Comparison of ENCODE assay signal across 3 fruit fly cellular contexts in genomic region chrX:9497123-9497522, dm6.
TF ChIP-seq lines count a peak whose summit lies in the region.

No protein-coding gene starts in this region.

- no peak for TF ChIP-seq CTCF in whole organism, embryonic (GFP tag; optimal IDR thresholded peaks at IDR 0.05; lab: Kevin White, UChicago)

TF ChIP-seq in whole organism, embryonic, 481 proteins besides CTCF, POLR2A, EP300 and RAD21 (continues in another document):
- TF ChIP-seq CG8924 (tag; optimal IDR thresholded peaks at IDR 0.05; lab: Kevin White, UChicago) = peak; percentile 17
- TF ChIP-seq CG1602 (GFP tag; optimal IDR thresholded peaks at IDR 0.05; lab: Kevin White, UChicago) = no peak
- no peak for TF ChIP-seq E2f2 (GFP tag; IDR thresholded peaks at IDR 0.05; lab: Robert Waterston, UW)
- no peak for TF ChIP-seq Med (GFP tag; lab: Kevin White, UChicago)
- TF ChIP-seq CG10321 (GFP tag; IDR thresholded peaks at IDR 0.05; lab: Robert Waterston, UW) = peak; percentile 36; the same call in 1 of the 2 replicates
- TF ChIP-seq crol (GFP tag; IDR thresholded peaks at IDR 0.05; lab: Robert Waterston, UW) = peak; percentile 39; the same call in 1 of the 2 replicates
- peak; percentile 12 for TF ChIP-seq sqz (GFP tag; optimal IDR thresholded peaks at IDR 0.05; lab: Kevin White, UChicago)
- no peak for TF ChIP-seq Neu2 (GFP tag; optimal IDR thresholded peaks at IDR 0.05; lab: Kevin White, UChicago; ENCODE audit: borderline replicate concordance)
- TF ChIP-seq CG1832 (GFP tag; optimal IDR thresholded peaks at IDR 0.05; lab: Kevin White, UChicago) = peak; percentile 89
- TF ChIP-seq kni (GFP tag; optimal IDR thresholded peaks at IDR 0.05; lab: Kevin White, UChicago) = peak; percentile 78
- peak; percentile 20 for TF ChIP-seq CG12769 (tag; optimal IDR thresholded peaks at IDR 0.05; lab: Kevin White, UChicago)
- peak; percentile 42 to 65 for TF ChIP-seq Trl (optimal IDR thresholded peaks at IDR 0.05; lab: Kevin White, UChicago)
- TF ChIP-seq Trl (GFP tag; optimal IDR thresholded peaks at IDR 0.05; lab: Kevin White, UChicago) = no peak
- TF ChIP-seq yki (optimal IDR thresholded peaks at IDR 0.05; lab: Kevin White, UChicago) = peak; percentile 46
- 0 out of 2 replicates have a peak, but pooled peaks have one; percentile 17 for TF ChIP-seq vvl (GFP tag; IDR thresholded peaks at IDR 0.05; lab: Robert Waterston, UW)
- TF ChIP-seq oc (tag; optimal IDR thresholded peaks at IDR 0.05; lab: Kevin White, UChicago) = peak; percentile 64
- TF ChIP-seq zen (tag; optimal IDR thresholded peaks at IDR 0.05; lab: Kevin White, UChicago) = peak; percentile 84
- TF ChIP-seq CG12942 (GFP tag; optimal IDR thresholded peaks at IDR 0.05; lab: Kevin White, UChicago) = no peak
- TF ChIP-seq HmgD (GFP tag; optimal IDR thresholded peaks at IDR 0.05; lab: Kevin White, UChicago) = peak; percentile 19
- TF ChIP-seq Dll (GFP tag; IDR thresholded peaks at IDR 0.05; lab: Robert Waterston, UW; ENCODE audit: partially characterized antibody) = 0 out of 4 replicates have a peak, but pooled peaks have one; percentile 17
- 0 out of 4 replicates have a peak, but pooled peaks have one; percentile 2 for TF ChIP-seq chinmo (GFP tag; IDR thresholded peaks at IDR 0.05; lab: Robert Waterston, UW; ENCODE audit: partially characterized antibody)
- no peak for TF ChIP-seq CG43689 (GFP tag; IDR thresholded peaks at IDR 0.05; lab: Robert Waterston, UW)
- peak; percentile 64 for TF ChIP-seq psq (GFP tag; optimal IDR thresholded peaks at IDR 0.05; lab: Kevin White, UChicago)
- 0 out of 3 replicates have a peak, but pooled peaks have one; percentile 13 for TF ChIP-seq CG2199 (GFP tag; IDR thresholded peaks at IDR 0.05; lab: Robert Waterston, UW)
- no peak for TF ChIP-seq salm (tag; optimal IDR thresholded peaks at IDR 0.05; lab: Kevin White, UChicago)
- peak; percentile 94 for TF ChIP-seq CG15479 (GFP tag; optimal IDR thresholded peaks at IDR 0.05; lab: Kevin White, UChicago)
- peak; percentile 53 to 94 for TF ChIP-seq tll (GFP tag; optimal IDR thresholded peaks at IDR 0.05; lab: Kevin White, UChicago)
- peak; percentile 38; the same call in 1 of the 2 replicates for TF ChIP-seq CG4360 (GFP tag; IDR thresholded peaks at IDR 0.05; lab: Robert Waterston, UW)

TF ChIP-seq in whole organism, prepupa, 60 proteins besides CTCF, POLR2A, EP300 and RAD21:
- TF ChIP-seq Eip78C (GFP tag; lab: Kevin White, UChicago) (no peak), CG8632 (GFP tag; optimal IDR thresholded peaks at IDR 0.05; lab: Kevin White, UChicago) (no peak), svp (GFP tag; lab: Kevin White, UChicago) (no peak), dsx (GFP tag; optimal IDR thresholded peaks at IDR 0.05; lab: Kevin White, UChicago; ENCODE audit: poor library complexity, severe bottlenecking) (peak; percentile 14), CG4318 (GFP tag; optimal IDR thresholded peaks at IDR 0.05; lab: Kevin White, UChicago) (no peak), Lpt (GFP tag; optimal IDR thresholded peaks at IDR 0.05; lab: Kevin White, UChicago) (peak; percentile 17), CG6163 (GFP tag; IDR thresholded peaks at IDR 0.05; lab: Robert Waterston, UW) (0 out of 3 replicates have a peak, but pooled peaks have one; percentile 37), fkh (GFP tag; optimal IDR thresholded peaks at IDR 0.05; lab: Kevin White, UChicago) (peak; percentile 22), achi (GFP tag; optimal IDR thresholded peaks at IDR 0.05; lab: Kevin White, UChicago) (no peak), spab (GFP tag; optimal IDR thresholded peaks at IDR 0.05; lab: Kevin White, UChicago) (no peak), CG15336 (GFP tag; IDR thresholded peaks at IDR 0.05; lab: Robert Waterston, UW) (peak; percentile 13; the same call in 1 of the 2 replicates), eg (GFP tag; IDR thresholded peaks at IDR 0.05; lab: Robert Waterston, UW) (no peak), Smox (GFP tag; optimal IDR thresholded peaks at IDR 0.05; lab: Kevin White, UChicago) (no peak), lz (GFP tag; optimal IDR thresholded peaks at IDR 0.05; lab: Kevin White, UChicago) (no peak), Hr39 (GFP tag; optimal IDR thresholded peaks at IDR 0.05; lab: Kevin White, UChicago) (no peak), CG8119 (GFP tag; IDR thresholded peaks at IDR 0.05; lab: Robert Waterston, UW) (0 out of 3 replicates have a peak, but pooled peaks have one; percentile 18), fd85E (GFP tag; optimal IDR thresholded peaks at IDR 0.05; lab: Kevin White, UChicago) (no peak), CG9139 (GFP tag; optimal IDR thresholded peaks at IDR 0.05; lab: Kevin White, UChicago) (no peak)

TF ChIP-seq in whole organism, wandering third instar larva, 38 proteins besides CTCF, POLR2A, EP300 and RAD21:
- peak; percentile 39 for TF ChIP-seq Vsx2 (GFP tag; optimal IDR thresholded peaks at IDR 0.05; lab: Kevin White, UChicago; ENCODE audit: partially characterized antibody)
- TF ChIP-seq N (GFP tag; optimal IDR thresholded peaks at IDR 0.05; lab: Kevin White, UChicago) = no peak
- TF ChIP-seq Dif (GFP tag; optimal IDR thresholded peaks at IDR 0.05; lab: Kevin White, UChicago; ENCODE audit: partially characterized antibody) = peak; percentile 27
- no peak for TF ChIP-seq Rel (GFP tag; optimal IDR thresholded peaks at IDR 0.05; lab: Kevin White, UChicago)
- no peak for TF ChIP-seq Rel (tag; optimal IDR thresholded peaks at IDR 0.05; lab: Kevin White, UChicago)
- TF ChIP-seq dl (GFP tag; optimal IDR thresholded peaks at IDR 0.05; lab: Kevin White, UChicago; ENCODE audit: insufficient read depth in 1 of 2, partially characterized antibody in 2 of 2) = peak in 1 of 2 experiments; percentile 35
- TF ChIP-seq Abd-B (GFP tag; optimal IDR thresholded peaks at IDR 0.05; lab: Kevin White, UChicago) = no peak
- TF ChIP-seq h (GFP tag; optimal IDR thresholded peaks at IDR 0.05; lab: Kevin White, UChicago) = no peak
- TF ChIP-seq HLH106 (tag; optimal IDR thresholded peaks at IDR 0.05; lab: Kevin White, UChicago) = no peak
- no peak for TF ChIP-seq CG32264 (GFP tag; optimal IDR thresholded peaks at IDR 0.05; lab: Kevin White, UChicago)
- TF ChIP-seq jim (GFP tag; optimal IDR thresholded peaks at IDR 0.05; lab: Kevin White, UChicago) = no peak
- no peak for TF ChIP-seq Hr78 (GFP tag; optimal IDR thresholded peaks at IDR 0.05; lab: Kevin White, UChicago)
- TF ChIP-seq ey (GFP tag; optimal IDR thresholded peaks at IDR 0.05; lab: Kevin White, UChicago) = no peak
- TF ChIP-seq psq (GFP tag; optimal IDR thresholded peaks at IDR 0.05; lab: Kevin White, UChicago) = peak; percentile 77
- no peak for TF ChIP-seq dsf (GFP tag; optimal IDR thresholded peaks at IDR 0.05; lab: Kevin White, UChicago; ENCODE audit: borderline replicate concordance)
TF ChIP-seq in whole organism, wandering third instar larva: peak in this region for 4.

Comparison
In these comparisons a context has a peak if more than half of its experiments do, and no peak if none do; other contexts are left out.
1. Of the 7 proteins assayed by ChIP-seq in both whole organism, embryonic and whole organism, prepupa: peak only in whole organism, embryonic: none; only in whole organism, prepupa: Lpt; in both: none; in neither: 6.